Worm (Caenorhabditis elegans) whole organism, midembryonic: ENCODE measurements around the gene vha-13.
"Not testable (repeated sequence)": the region's sequence is repeated elsewhere in the genome, so short reads cannot be mapped to it uniquely, and the experiment has no call there.

Experiments used
- T22C8.4 ChIP-seq: fragments of 200-800 bp; sonication (Bioruptor generic); IDR thresholded peaks from 2 replicates; pipeline ENCODE4 v1.3.6; 2022; ENCODE audit warnings: missing genetic modification characterization, missing compliant biosample characterization
- cog-1 ChIP-seq: sonication (generic microtip); optimal IDR thresholded peaks from 2 replicates; lab custom pipeline; 2016; ENCODE audit warnings: missing genetic modification characterization, missing compliant biosample characterization
- flt-1 ChIP-seq: fragments of 200-800 bp; sonication (Bioruptor generic); IDR thresholded peaks from 2 replicates; pipeline ENCODE4 v1.3.6; 2022; ENCODE audit warnings: missing genetic modification characterization, missing compliant biosample characterization
- klf-2 ChIP-seq: fragments of 200-800 bp; sonication (Bioruptor generic); conservative IDR thresholded peaks from 2 replicates; pipeline ENCODE4 v1.3.6; 2022; ENCODE audit warnings: missing genetic modification reagents, missing genetic modification characterization, missing compliant biosample characterization
- med-1 ChIP-seq: sonication (generic microtip); optimal IDR thresholded peaks from 2 replicates; lab custom pipeline; 2017; ENCODE audit warnings: missing genetic modification characterization, mild to moderate bottlenecking, missing compliant biosample characterization, antibody characterized with exemption, missing genetic modification reagents; ENCODE audit not compliant: insufficient read depth
- ref-1 ChIP-seq: fragments of 200-800 bp; sonication (Bioruptor generic); conservative IDR thresholded peaks from 2 replicates; pipeline ENCODE4 v1.3.6; 2022; ENCODE audit warnings: missing genetic modification reagents, missing genetic modification characterization, missing compliant biosample characterization
- tab-1 ChIP-seq: fragments of 200-800 bp; sonication (Bioruptor generic); IDR thresholded peaks from 2 replicates; pipeline ENCODE4 v1.3.6; 2022; ENCODE audit warnings: missing genetic modification characterization, missing compliant biosample characterization
- ztf-23 ChIP-seq: fragments of 200-800 bp; sonication (Bioruptor generic); IDR thresholded peaks from 2 replicates; pipeline ENCODE4 v1.3.6; 2022; ENCODE audit warnings: missing genetic modification reagents, missing genetic modification characterization, missing compliant biosample characterization
- ztf-29 ChIP-seq: fragments of 200-800 bp; sonication (Bioruptor generic); IDR thresholded peaks from 2 replicates; pipeline ENCODE4 v1.3.6; 2022; ENCODE audit warnings: missing genetic modification reagents, missing genetic modification characterization, missing compliant biosample characterization

vha-13 gene

DNA sequence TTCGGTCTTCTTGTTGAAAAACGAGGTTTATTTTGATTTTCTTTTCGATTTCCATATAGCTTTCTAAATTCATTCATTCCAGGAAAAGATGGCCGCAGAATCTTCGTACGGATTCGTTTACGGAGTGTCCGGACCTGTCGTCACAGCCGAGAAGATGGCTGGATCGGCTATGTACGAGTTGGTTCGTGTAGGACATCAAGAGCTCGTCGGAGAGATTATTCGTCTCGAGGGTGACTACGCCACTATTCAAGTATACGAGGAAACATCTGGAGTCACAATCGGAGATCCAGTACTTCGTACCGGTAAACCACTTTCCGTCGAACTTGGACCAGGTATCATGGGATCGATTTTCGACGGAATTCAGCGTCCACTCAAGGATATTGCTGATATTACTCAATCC lies at the start of gene vha-13:
Gene vha-13, plus strand, starts transcription at position 81 of the 400 bp plus-strand sequence.
- TF ChIP-seq med-1 (no peak), ztf-29 (no peak), cog-1 (tag; lab: Kevin White, UChicago) (no peak), T22C8.4 (GFP tag; lab: Robert Waterston, UW) (no peak), flt-1 (no peak), klf-2 (GFP tag; lab: Robert Waterston, UW) (no peak), ztf-23 (no peak), tab-1 (GFP tag; lab: Robert Waterston, UW) (no peak), ref-1 (GFP tag; lab: Robert Waterston, UW) (no peak)

DNA sequence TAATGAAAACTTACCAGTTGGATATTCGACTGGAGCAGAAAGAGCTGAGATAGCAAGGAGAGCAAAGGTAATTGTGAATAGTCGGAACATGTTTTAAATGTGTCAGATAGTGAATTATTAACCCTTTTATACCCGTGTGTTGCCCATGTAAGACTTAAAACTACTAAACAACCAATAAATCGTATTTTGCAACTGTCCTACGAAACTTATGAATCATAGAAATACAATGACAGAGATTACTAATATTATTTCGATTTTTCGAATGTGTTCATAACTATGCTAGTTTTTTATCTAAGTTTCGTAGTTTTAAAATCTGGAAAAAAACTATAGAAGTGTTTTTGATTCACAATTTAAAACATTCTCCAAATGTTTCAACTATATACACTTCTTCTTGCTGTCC lies 44.7 kb upstream of the vha-13 start, which contains the start of gene spig-4:
Gene spig-4, minus strand, starts transcription at position 101 of the 400 bp plus-strand sequence.
- TF ChIP-seq cog-1 (tag; lab: Kevin White, UChicago); ztf-23; flt-1: not testable (repeated sequence)

- TF ChIP-seq med-1; klf-2 (GFP tag; lab: Robert Waterston, UW); ztf-29: not testable (repeated sequence)
Measured at ce11 chrV:14308164-14308563, 43.3 kb upstream of the vha-13 start, which contains the start of gene spig-5. Gene spig-5 (plus strand): TSS chrV:14308464.

DNA sequence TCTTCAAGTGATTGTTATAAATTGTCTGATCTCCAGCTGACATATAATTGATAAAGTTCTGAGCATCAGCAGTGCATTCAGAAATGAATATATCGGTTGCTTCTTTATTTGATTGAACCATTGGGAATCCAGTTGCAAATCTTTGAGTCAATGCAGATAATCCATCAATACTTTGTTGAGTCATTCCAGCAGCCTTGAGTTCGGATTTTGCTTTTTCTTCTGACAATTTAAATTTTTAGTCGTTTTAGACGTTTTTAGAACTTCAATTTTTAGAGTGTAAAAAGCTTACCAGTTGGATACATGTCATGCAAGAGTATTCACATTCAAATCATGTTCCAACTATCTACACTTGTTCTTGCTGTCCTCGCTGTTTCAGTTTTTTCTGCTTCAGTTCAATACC lies 41.9 kb upstream of the vha-13 start, which contains the start of gene F14D7.14:
Gene F14D7.14, plus strand, starts transcription at position 301 of the 400 bp plus-strand sequence.
- TF ChIP-seq flt-1; med-1; ref-1 (GFP tag; lab: Robert Waterston, UW): not testable (repeated sequence)

DNA sequence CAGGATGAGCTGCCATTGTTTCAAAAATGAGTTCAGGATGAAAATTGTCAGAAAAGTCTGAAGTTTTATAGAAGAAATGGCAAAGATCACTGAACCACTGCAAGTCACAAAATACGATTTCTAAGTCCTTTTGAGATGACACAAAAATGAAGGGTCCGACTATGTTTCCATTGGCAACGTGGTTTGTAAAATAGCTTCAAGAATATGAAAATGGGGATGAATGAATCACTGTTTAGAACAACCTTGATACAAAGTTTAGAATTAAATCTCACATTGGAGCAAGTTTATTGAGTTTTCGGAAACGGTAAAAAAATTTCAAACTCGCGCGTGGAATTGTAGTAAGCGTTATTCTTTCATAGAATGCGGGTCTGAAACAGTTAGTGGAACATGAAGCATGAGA lies 40.4 kb upstream of the vha-13 start, which contains the start of gene ddn-3:
Gene ddn-3, minus strand, starts transcription at position 101 of the 400 bp plus-strand sequence.
- no peak for TF ChIP-seq cog-1 (tag; lab: Kevin White, UChicago)
- no peak for TF ChIP-seq ref-1 (GFP tag; lab: Robert Waterston, UW)
- TF ChIP-seq flt-1, result no peak
- TF ChIP-seq tab-1 (GFP tag; lab: Robert Waterston, UW), result no peak
- no peak for TF ChIP-seq klf-2 (GFP tag; lab: Robert Waterston, UW)
- no peak for TF ChIP-seq med-1
- no peak for TF ChIP-seq T22C8.4 (GFP tag; lab: Robert Waterston, UW)

- TF ChIP-seq ref-1 (GFP tag; lab: Robert Waterston, UW) (no peak), klf-2 (GFP tag; lab: Robert Waterston, UW) (no peak), T22C8.4 (GFP tag; lab: Robert Waterston, UW) (no peak), tab-1 (GFP tag; lab: Robert Waterston, UW) (no peak), cog-1 (tag; lab: Kevin White, UChicago) (no peak), ztf-23 (no peak), med-1 (no peak)
Measured at ce11 chrV:14312695-14313094, 38.8 kb upstream of the vha-13 start, which contains the start of gene F14D7.8. Gene F14D7.8 (minus strand): TSS chrV:14312795.

DNA sequence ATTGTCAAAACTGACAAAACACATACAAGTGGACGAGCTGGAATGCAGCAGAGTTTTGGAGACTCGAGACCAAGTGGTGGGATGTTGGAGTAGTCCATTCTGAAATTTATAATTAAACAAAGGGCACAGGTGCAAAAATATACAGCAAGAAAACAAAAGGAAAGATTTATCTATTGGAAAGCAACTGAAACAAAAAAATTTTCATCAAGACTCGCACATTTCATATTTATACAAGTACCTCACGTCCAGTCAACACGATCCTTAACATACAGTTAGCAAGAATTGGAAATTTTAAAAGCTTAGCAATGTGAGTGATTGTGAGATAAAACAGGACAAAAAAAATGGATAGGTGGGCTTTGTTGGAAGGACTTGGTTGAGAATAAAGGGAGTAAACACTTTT lies 37.3 kb upstream of the vha-13 start, which contains the start of gene F47B8.1:
Gene F47B8.1, minus strand, starts transcription at position 101 of the 400 bp plus-strand sequence.
- no peak for TF ChIP-seq ref-1 (GFP tag; lab: Robert Waterston, UW)
- no peak for TF ChIP-seq ztf-23
- TF ChIP-seq cog-1 (tag; lab: Kevin White, UChicago), result no peak
- no peak for TF ChIP-seq tab-1 (GFP tag; lab: Robert Waterston, UW)
- TF ChIP-seq klf-2 (GFP tag; lab: Robert Waterston, UW), result no peak
- no peak for TF ChIP-seq ztf-29
- no peak for TF ChIP-seq T22C8.4 (GFP tag; lab: Robert Waterston, UW)
- TF ChIP-seq med-1, result no peak
- no peak for TF ChIP-seq flt-1

DNA sequence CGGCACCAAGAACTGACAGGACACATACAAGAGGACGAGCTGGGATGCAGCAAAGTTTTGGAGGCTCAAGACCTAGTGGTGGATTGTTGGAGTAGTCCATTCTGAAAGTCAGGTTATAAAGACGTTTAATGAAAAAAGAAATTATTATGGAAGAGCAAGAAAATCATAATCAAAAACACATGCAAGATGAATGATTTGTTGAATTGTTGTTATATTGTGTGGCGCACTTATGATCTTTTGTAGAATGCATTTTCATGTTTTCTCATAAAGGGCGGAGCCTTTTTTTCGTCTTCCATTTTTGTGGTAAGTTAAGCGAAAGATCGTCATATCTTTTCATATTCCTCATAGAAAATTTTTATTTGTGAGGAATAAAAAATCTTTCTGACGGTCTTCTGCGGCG lies 35.0 kb upstream of the vha-13 start, which contains the start of gene F47B8.2:
Gene F47B8.2, minus strand, starts transcription at position 101 of the 400 bp plus-strand sequence.
- no peak for TF ChIP-seq med-1
- no peak for TF ChIP-seq ref-1 (GFP tag; lab: Robert Waterston, UW)
- TF ChIP-seq ztf-23, result no peak
- no peak for TF ChIP-seq flt-1
- TF ChIP-seq cog-1 (tag; lab: Kevin White, UChicago), result no peak
- no peak for TF ChIP-seq klf-2 (GFP tag; lab: Robert Waterston, UW)
- no peak for TF ChIP-seq T22C8.4 (GFP tag; lab: Robert Waterston, UW)
- no peak for TF ChIP-seq ztf-29
- no peak for TF ChIP-seq tab-1 (GFP tag; lab: Robert Waterston, UW)

DNA sequence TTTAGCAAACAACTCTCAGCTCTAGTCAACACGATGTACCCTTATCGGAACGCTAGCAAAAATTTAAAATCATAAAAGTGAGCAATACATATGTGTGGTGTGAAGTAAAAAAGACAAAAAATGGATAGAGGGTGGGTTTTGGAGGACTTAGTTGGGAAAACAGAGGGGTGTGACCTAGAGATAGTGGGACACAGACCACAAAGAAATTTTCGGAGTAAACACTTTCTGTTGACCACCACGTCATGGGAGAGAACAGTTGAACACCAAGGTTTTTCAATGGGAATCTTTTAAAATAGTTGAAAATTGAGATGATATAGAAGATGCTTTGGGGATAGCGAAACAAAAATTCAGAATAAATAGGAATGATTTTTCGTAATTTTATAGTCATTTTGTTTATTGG lies 34.3 kb upstream of the vha-13 start:
- TF ChIP-seq med-1 (no peak), T22C8.4 (GFP tag; lab: Robert Waterston, UW) (no peak), ztf-29 (no peak), flt-1 (no peak), ztf-23 (no peak), klf-2 (GFP tag; lab: Robert Waterston, UW) (no peak), ref-1 (GFP tag; lab: Robert Waterston, UW) (no peak), cog-1 (tag; lab: Kevin White, UChicago) (no peak), tab-1 (GFP tag; lab: Robert Waterston, UW) (no peak)

- TF ChIP-seq ztf-23 (no peak), klf-2 (GFP tag; lab: Robert Waterston, UW) (no peak), ztf-29 (no peak)
Measured at ce11 chrV:14317621-14318020, 33.9 kb upstream of the vha-13 start.
